Fruit fly (Drosophila melanogaster) whole organism, wandering third instar larva: ENCODE measurements around the gene Crg-1.
"Not testable (repeated sequence)": the region's sequence is repeated elsewhere in the genome, so short reads cannot be mapped to it uniquely, and the experiment has no call there.

ENCODE experiments used
- Abd-B ChIP-seq: fragments of >200 bp; optimal IDR thresholded peaks from 2 replicates; lab custom pipeline; 2017; ENCODE audit warnings: missing biosample characterization, missing genetic modification characterization
- CG32264 ChIP-seq: fragments of 200-800 bp; sonication (Bioruptor generic); optimal IDR thresholded peaks from 2 replicates; lab custom pipeline; 2016; ENCODE audit warnings: missing biosample characterization, missing genetic modification characterization
- CG9705 ChIP-seq: fragments of 200-800 bp; sonication (Bioruptor generic); optimal IDR thresholded peaks from 2 replicates; lab custom pipeline; 2018; ENCODE audit warnings: missing biosample characterization, mild to moderate bottlenecking, missing genetic modification characterization
- CrebA ChIP-seq: fragments of 200-800 bp; sonication (Bioruptor generic); optimal IDR thresholded peaks from 2 replicates; lab custom pipeline; 2016; ENCODE audit warnings: missing biosample characterization, mild to moderate bottlenecking, missing genetic modification characterization, borderline replicate concordance
- Dif ChIP-seq: fragments of 200-275, 200-300 bp; sonication (Bioruptor generic); optimal IDR thresholded peaks from 2 replicates; lab custom pipeline; 2018; ENCODE audit warnings: missing biosample characterization, missing genetic modification characterization; ENCODE audit not compliant: partially characterized antibody
- GATAd ChIP-seq: sonication (Bioruptor generic); optimal IDR thresholded peaks from 2 replicates; lab custom pipeline; 2016; ENCODE audit warnings: missing biosample characterization, missing genetic modification characterization
- HLH106 ChIP-seq: fragments of 200-800 bp; optimal IDR thresholded peaks from 3 replicates; lab custom pipeline; 2019; ENCODE audit warnings: missing biosample characterization, mild to moderate bottlenecking, missing genetic modification characterization, moderate library complexity
- Hnf4 ChIP-seq: fragments of 200-800 bp; sonication (Bioruptor generic); optimal IDR thresholded peaks from 2 replicates; lab custom pipeline; 2016; ENCODE audit warnings: missing biosample characterization, mild to moderate bottlenecking, missing genetic modification characterization
- Hr78 ChIP-seq: fragments of >200 bp; optimal IDR thresholded peaks from 2 replicates; lab custom pipeline; 2017; ENCODE audit warnings: missing biosample characterization, missing genetic modification characterization
- Jra ChIP-seq: sonication (Bioruptor generic); optimal IDR thresholded peaks from 2 replicates; lab custom pipeline; 2016; ENCODE audit warnings: missing biosample characterization, missing genetic modification characterization
- Myc ChIP-seq: fragments of >200 bp; optimal IDR thresholded peaks from 2 replicates; lab custom pipeline; 2017
- N ChIP-seq: fragments of >200 bp; optimal IDR thresholded peaks from 2 replicates; lab custom pipeline; 2018; ENCODE audit warnings: missing biosample characterization, missing external identifiers, missing genetic modification characterization
- Rel ChIP-seq, 2 experiments: fragments of 200-800 bp; sonication (Bioruptor generic) in 1 of 2; optimal IDR thresholded peaks; 2 replicates in 1 of 2; 3 replicates in 1 of 2; lab custom pipeline; 2016 to 2019; ENCODE audit warnings: mild to moderate bottlenecking in 2 of 2, missing biosample characterization in 2 of 2, missing genetic modification characterization in 2 of 2, moderate library complexity in 1 of 2
- Sp1 ChIP-seq: fragments of 200-800 bp; sonication (Bioruptor generic); optimal IDR thresholded peaks from 3 replicates; lab custom pipeline; 2019; ENCODE audit warnings: missing biosample characterization, mild to moderate bottlenecking, missing genetic modification characterization, moderate library complexity
- Vsx2 ChIP-seq: fragments of 200-300, 225-300 bp; sonication (Bioruptor generic); optimal IDR thresholded peaks from 2 replicates; lab custom pipeline; 2018; ENCODE audit warnings: missing biosample characterization, missing genetic modification characterization; ENCODE audit not compliant: partially characterized antibody
- br ChIP-seq: fragments of 200-800 bp; sonication (Bioruptor generic); optimal IDR thresholded peaks from 2 replicates; lab custom pipeline; 2016; ENCODE audit warnings: missing biosample characterization, missing genetic modification characterization
- brk ChIP-seq: fragments of 200-800 bp; sonication (Bioruptor generic); optimal IDR thresholded peaks from 2 replicates; lab custom pipeline; 2016; ENCODE audit warnings: missing biosample characterization, mild to moderate bottlenecking, missing genetic modification characterization
- dl ChIP-seq, 2 experiments: fragments of 175-275, 200-275 bp in 1 of 2; fragments of 200-275 bp in 1 of 2; sonication (Bioruptor generic); optimal IDR thresholded peaks; lab custom pipeline; 2018; ENCODE audit warnings: mild to moderate bottlenecking in 2 of 2, missing biosample characterization in 2 of 2, missing genetic modification characterization in 2 of 2, moderate library complexity in 2 of 2; ENCODE audit not compliant: partially characterized antibody in 2 of 2, insufficient read depth in 1 of 2
- dmrt93B ChIP-seq: fragments of 200-800 bp; sonication (Bioruptor generic); optimal IDR thresholded peaks from 2 replicates; lab custom pipeline; 2018; ENCODE audit warnings: missing biosample characterization, mild to moderate bottlenecking, missing genetic modification characterization
- ey ChIP-seq: fragments of 200-800 bp; sonication (Bioruptor generic); optimal IDR thresholded peaks from 2 replicates; lab custom pipeline; 2016; ENCODE audit warnings: missing biosample characterization, missing genetic modification characterization
- foxo ChIP-seq, 2 experiments: fragments of 200-800 bp; sonication (Bioruptor generic); optimal IDR thresholded peaks; 2 replicates in 1 of 2; 3 replicates in 1 of 2; lab custom pipeline; 2016 to 2017; ENCODE audit warnings: missing biosample characterization in 2 of 2, missing genetic modification characterization in 2 of 2
- h ChIP-seq: fragments of 200-800 bp; sonication (Bioruptor generic); optimal IDR thresholded peaks from 3 replicates; lab custom pipeline; 2016; ENCODE audit warnings: missing biosample characterization, mild to moderate bottlenecking, missing genetic modification characterization
- jim ChIP-seq: fragments of 175-275, 200-325 bp; sonication (Bioruptor generic); optimal IDR thresholded peaks from 2 replicates; lab custom pipeline; 2016; ENCODE audit warnings: missing biosample characterization, mild to moderate bottlenecking, missing genetic modification characterization
- lola ChIP-seq: fragments of >200 bp; optimal IDR thresholded peaks from 2 replicates; lab custom pipeline; 2017; ENCODE audit warnings: missing biosample characterization, missing genetic modification characterization
- psq ChIP-seq: fragments of 200-800 bp; sonication (Bioruptor generic); optimal IDR thresholded peaks from 3 replicates; lab custom pipeline; 2017; ENCODE audit warnings: missing biosample characterization, mild to moderate bottlenecking, missing genetic modification characterization, moderate library complexity
- rgr ChIP-seq: fragments of 200-800 bp; sonication (Bioruptor generic); optimal IDR thresholded peaks from 3 replicates; lab custom pipeline; 2016; ENCODE audit warnings: missing biosample characterization, mild to moderate bottlenecking, missing genetic modification characterization
- sage ChIP-seq: fragments of 200-800 bp; sonication (Bioruptor generic); optimal IDR thresholded peaks from 2 replicates; lab custom pipeline; 2016; ENCODE audit warnings: missing biosample characterization, mild to moderate bottlenecking, missing genetic modification characterization
- sv ChIP-seq: fragments of 200-800 bp; sonication (Bioruptor generic); optimal IDR thresholded peaks from 3 replicates; lab custom pipeline; 2016; ENCODE audit warnings: missing biosample characterization, missing genetic modification characterization
- tai ChIP-seq: sonication (Bioruptor generic); optimal IDR thresholded peaks from 2 replicates; lab custom pipeline; 2016; ENCODE audit warnings: missing biosample characterization, missing genetic modification characterization
- usp ChIP-seq: fragments of >200 bp; optimal IDR thresholded peaks from 2 replicates; lab custom pipeline; 2017; ENCODE audit warnings: missing biosample characterization, missing genetic modification characterization
- woc ChIP-seq: sonication (Bioruptor generic); optimal IDR thresholded peaks from 2 replicates; lab custom pipeline; 2016; ENCODE audit warnings: missing biosample characterization, mild to moderate bottlenecking, missing genetic modification characterization

The Crg-1 gene

DNA sequence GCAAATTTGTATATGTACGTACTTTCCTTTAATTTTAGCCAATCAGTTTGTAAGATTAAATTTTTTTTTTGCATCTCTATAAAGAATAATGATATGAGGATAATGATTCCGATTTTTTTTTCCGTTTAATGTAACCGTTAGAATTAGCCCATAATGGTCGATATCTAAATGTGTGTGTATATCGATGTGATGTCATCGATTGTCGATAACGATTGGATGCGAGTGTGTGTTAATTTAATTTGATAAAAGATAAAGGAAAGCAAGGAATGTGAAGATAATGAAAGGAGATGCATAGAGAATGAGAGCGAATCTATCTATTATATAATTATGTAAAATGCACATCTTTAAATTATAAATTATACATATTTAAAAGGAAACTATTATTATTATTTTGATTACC lies 4.6 kb upstream of the Crg-1 start:
- TF ChIP-seq sage (GFP tag; lab: Kevin White, UChicago) (no peak), Hr78 (GFP tag; lab: Kevin White, UChicago) (no peak), Dif (GFP tag; lab: Kevin White, UChicago) (no peak), tai (GFP tag; lab: Kevin White, UChicago) (no peak), psq (GFP tag; lab: Kevin White, UChicago) (no peak), rgr (no peak), Sp1 (no peak), N (GFP tag; lab: Kevin White, UChicago) (no peak), jim (GFP tag; lab: Kevin White, UChicago) (no peak), Hnf4 (GFP tag; lab: Kevin White, UChicago) (no peak), lola (GFP tag; lab: Kevin White, UChicago) (no peak), Myc (lab: Kevin White, UChicago) (no peak), CG32264 (no peak), usp (GFP tag; lab: Kevin White, UChicago) (no peak), dmrt93B (GFP tag; lab: Kevin White, UChicago) (no peak), GATAd (GFP tag; lab: Kevin White, UChicago) (no peak), woc (GFP tag; lab: Kevin White, UChicago) (no peak)

DNA sequence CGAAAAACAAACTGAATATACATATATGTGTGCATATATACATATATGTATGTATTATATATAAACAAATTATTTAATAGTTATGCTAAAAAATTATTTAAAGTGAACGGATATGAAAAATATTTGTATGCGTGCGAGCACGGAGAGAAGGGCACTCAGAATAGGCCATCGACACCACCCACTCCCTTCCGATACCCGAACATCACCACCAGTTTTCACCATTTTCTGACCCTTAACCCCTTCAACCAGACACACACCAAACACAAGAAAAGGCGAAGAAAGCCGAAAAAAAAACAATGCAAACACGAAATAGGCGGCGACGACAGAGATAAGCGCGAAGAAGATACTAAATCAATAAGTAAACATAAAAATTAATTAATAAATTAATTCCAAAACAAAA lies 3.7 kb upstream of the Crg-1 start:
- TF ChIP-seq lola (GFP tag; lab: Kevin White, UChicago) (no peak), GATAd (GFP tag; lab: Kevin White, UChicago) (no peak), Jra (no peak), Abd-B (GFP tag; lab: Kevin White, UChicago) (no peak), br (no peak), foxo (GFP tag; optimal IDR thresholded peaks at IDR 0.05; lab: Kevin White, UChicago) (no peak), jim (GFP tag; lab: Kevin White, UChicago) (no peak), dl (GFP tag; optimal IDR thresholded peaks at IDR 0.05; lab: Kevin White, UChicago; ENCODE audit: insufficient read depth in 1 of 2, partially characterized antibody in 2 of 2) (no peak), Hr78 (GFP tag; lab: Kevin White, UChicago) (no peak), sv (GFP tag; lab: Kevin White, UChicago) (no peak), h (no peak), Vsx2 (GFP tag; lab: Kevin White, UChicago) (no peak), CrebA (GFP tag; lab: Kevin White, UChicago) (no peak), CG9705 (GFP tag; lab: Kevin White, UChicago) (no peak), brk (GFP tag; lab: Kevin White, UChicago) (no peak), ey (no peak), Rel (GFP tag; optimal IDR thresholded peaks at IDR 0.05; lab: Kevin White, UChicago) (no peak), Rel (tag; optimal IDR thresholded peaks at IDR 0.05; lab: Kevin White, UChicago) (no peak), N (GFP tag; lab: Kevin White, UChicago) (no peak)

DNA sequence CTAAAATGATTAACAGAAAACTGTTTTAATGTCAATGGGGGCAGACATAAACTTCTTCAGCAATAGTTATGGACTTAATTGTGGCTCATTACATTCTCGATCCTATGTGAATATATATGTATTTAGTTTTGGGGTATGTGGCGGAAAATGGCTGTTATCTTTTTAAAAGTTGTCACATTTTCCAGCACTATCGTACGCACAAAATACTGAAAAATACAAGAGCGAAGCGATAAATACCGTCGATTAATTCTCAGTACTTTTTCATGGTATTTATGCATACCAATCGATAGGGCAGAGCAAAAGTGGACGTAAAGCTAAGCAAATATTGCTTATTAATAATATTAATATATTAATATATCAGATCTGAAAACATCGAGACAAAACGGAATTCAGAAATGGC lies 3.3 kb upstream of the Crg-1 start, which contains the start of gene HIP-R:
Gene HIP-R (plus strand): TSS at position 201 of the 400 bp plus-strand sequence.
- TF ChIP-seq brk (GFP tag; lab: Kevin White, UChicago); HLH106 (tag; lab: Kevin White, UChicago); Abd-B (GFP tag; lab: Kevin White, UChicago): not testable (repeated sequence)

DNA sequence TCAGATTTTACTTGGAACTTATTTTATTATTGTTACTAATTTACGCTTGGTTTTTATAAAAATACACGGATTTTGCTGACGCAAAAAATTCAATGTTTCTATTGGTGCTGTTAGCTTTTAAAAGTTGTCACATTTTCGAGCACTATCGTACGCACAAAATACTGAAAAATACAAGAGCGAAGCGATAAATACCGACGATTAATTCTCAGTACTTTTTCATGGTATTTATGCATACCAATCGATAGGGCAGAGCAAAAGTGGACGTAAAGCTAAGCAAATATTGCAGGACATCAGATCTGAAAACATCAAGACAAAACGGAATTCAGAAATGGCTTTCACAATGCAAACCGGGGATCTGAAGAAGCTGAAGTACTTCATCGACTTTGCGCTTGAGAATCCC lies 5.9 kb downstream of the Crg-1 start, which contains the start of gene HIP:
Gene HIP (plus strand): TSS at position 232 of the 400 bp plus-strand sequence.
- TF ChIP-seq dmrt93B (GFP tag; lab: Kevin White, UChicago); rgr; h: not testable (repeated sequence)
- TF ChIP-seq, all 38 proteins: peak for 0; not testable (repeated sequence) for 38

DNA sequence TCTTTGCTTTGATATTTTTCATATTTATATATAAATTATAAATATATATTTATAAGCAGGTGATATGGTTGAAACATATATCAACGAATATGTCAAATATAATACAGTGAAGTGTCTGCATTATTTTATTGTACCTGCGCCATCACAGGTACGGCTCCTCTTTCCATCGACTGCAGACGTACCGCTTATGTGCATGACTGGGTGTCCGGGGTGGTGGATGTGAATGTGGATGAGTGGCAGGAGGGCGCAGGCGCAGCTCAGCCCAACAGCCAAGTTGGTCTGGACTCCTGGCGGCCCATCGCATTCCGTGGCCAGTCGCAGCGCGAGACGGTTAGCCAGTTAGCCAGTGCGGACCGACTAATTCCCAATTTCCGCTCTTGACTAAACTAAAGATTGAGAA lies 9.0 kb downstream of the Crg-1 start, which contains the start of gene fd3F:
Gene fd3F (plus strand): TSS at position 301 of the 400 bp plus-strand sequence.
- not testable (repeated sequence) for TF ChIP-seq Hnf4, lola, woc (GFP tag; lab: Kevin White, UChicago)
